Fruit fly (Drosophila melanogaster) S2 (cell line): ENCODE results near the gene PDZ-GEF.

Experiments
- CG8478 ChIP-seq: fragments of >200 bp; optimal IDR thresholded peaks from 2 replicates; lab custom pipeline; 2018
- CTCF ChIP-seq, 2 experiments: fragments of >200 bp; optimal IDR thresholded peaks; 2 replicates each; lab custom pipeline; 2018

Gene PDZ-GEF

DNA sequence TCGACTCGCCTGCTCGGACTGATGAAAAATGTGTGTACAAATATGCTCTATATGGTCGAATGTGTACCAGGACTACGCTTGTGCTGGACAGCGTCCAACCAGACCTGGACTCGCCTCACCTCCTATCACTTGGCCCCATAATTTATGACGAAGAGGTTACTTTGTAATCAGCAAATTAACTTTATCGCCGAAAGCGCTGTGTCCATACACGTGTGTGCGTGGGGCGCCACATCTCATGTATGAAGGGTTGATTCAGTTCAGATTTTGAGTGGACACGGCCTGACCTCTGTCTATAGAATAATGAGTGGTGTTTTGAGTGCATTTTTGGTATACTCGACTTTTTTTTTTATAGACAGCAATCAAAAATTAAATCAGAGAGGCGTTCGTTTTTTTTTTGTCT lies 36.5 kb downstream of the PDZ-GEF start:
- TF ChIP-seq CTCF (optimal IDR thresholded peaks at IDR 0.05; lab: Kevin White, UChicago) = no peak
- TF ChIP-seq CG8478 = no peak

DNA sequence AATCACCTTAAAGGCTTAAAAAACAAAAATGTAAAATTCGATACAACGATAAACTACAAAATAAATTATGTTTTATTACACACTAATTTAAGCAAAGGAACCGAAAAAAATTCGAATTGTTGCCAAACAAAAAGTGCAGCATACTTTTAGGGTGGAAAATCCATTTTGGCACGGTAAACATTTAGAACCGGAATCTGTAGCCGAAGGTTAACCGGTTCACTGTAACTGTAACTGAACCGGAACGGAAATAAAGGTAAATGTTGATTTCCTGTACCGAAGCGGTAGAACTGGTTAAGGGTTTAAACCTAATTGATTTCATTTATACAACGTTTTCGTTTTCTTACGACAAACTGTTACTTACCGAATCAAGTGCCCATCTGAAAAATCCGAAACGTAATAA lies 43.4 kb downstream of the PDZ-GEF start:
- TF ChIP-seq CG8478 (no peak), CTCF (optimal IDR thresholded peaks at IDR 0.05; lab: Kevin White, UChicago) (no peak)

DNA sequence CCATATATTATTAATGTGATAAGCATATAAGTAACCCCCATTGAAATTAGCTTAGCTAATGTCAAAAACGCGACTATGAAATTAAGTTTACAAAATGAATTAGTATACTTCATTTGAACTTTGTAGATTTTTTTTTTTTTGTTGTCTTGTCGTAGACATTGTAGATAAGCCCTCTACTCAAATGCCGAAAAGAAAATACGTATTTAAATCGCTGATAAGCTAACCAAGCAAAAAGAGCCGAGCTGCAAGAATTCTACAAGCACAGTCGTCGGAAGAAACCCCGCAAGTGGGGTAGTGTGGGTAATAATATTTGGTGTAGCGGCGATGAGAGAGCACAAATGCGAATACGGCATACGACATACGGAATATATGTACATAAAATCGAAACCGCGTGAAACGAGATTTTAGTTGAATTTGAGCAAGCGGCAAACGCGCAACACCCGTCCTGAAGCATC lies 43.9 kb downstream of the PDZ-GEF start, which contains the start of gene Nepl4:
TSS of gene Nepl4 (plus strand) at position 405 of the 455 bp plus-strand sequence.
- TF ChIP-seq CTCF (optimal IDR thresholded peaks at IDR 0.05; lab: Kevin White, UChicago) (no peak), CG8478 (no peak)

DNA sequence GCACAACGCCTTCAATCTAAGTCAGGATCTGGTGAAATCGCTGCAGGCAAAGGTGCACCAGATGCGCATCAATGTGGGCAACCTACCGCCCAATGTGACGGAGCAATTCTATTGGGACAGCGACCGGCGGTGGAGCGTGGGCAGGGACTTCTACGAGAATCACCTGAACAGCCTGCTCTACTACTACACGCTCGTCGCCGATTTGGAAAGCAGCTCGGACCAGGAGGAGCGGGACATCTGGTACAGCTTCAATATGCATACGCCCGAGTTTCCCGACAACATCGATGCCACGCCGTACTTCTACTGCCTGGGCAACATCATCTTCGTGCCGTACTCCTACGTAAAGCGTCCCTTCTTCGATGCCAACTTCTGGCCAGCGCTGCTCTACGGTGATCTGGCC lies 45.7 kb downstream of the PDZ-GEF start:
- TF ChIP-seq CTCF (optimal IDR thresholded peaks at IDR 0.05; lab: Kevin White, UChicago) (no peak), CG8478 (no peak)

DNA sequence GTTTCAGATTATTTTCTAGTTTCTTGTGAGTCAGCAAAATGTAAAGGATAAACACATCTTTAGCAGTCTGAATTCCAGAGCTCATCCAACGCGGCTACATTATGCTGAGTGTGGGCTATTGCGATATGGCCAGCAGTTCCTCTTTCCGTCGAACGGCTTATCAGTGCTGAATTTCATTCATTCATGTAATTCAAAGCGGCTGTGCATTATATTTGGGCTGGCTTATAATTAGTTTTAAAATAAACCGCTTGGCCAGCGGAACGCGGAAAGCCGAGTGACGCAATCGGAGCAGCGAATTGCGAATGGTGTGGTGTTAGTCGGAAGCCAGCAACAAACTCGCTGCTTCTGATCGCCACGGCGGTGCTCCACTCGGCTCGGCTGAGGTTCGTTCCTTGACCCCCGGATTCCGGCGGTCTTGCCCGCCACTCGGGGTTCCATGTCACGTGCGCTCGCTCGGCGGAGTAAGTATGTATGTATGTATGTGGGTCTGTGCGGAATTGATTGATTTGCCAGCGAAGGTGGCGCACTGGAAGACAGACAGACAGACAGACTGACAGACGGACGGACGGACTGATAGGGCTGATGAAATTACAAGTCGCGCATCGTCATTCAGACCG lies 47.6 kb downstream of the PDZ-GEF start:
- TF ChIP-seq CG8478 = no peak
- no peak for TF ChIP-seq CTCF (optimal IDR thresholded peaks at IDR 0.05; lab: Kevin White, UChicago)

DNA sequence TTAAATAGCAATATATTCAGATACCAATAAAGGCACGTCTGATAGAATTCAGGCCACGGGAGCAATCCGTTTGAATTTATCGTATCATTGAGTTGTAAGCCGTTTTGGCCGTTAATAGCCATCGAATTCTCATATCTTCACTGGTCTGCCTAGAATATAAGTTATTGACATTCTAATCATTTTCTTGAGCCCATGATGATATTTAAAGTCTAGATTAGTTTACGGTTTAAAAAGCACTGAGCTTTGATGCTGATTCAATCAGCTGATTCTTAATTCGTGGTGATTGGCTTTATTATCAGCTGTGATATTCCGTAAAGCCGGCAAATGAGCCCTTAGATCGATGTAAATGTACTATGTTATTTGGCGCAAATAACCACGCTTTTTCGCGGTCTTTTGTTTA lies 48.5 kb downstream of the PDZ-GEF start, which contains the start of gene slam:
TSS of gene slam (plus strand) at position 301 of the 400 bp plus-strand sequence.
- TF ChIP-seq CG8478 (no peak), CTCF (optimal IDR thresholded peaks at IDR 0.05; lab: Kevin White, UChicago) (no peak)

DNA sequence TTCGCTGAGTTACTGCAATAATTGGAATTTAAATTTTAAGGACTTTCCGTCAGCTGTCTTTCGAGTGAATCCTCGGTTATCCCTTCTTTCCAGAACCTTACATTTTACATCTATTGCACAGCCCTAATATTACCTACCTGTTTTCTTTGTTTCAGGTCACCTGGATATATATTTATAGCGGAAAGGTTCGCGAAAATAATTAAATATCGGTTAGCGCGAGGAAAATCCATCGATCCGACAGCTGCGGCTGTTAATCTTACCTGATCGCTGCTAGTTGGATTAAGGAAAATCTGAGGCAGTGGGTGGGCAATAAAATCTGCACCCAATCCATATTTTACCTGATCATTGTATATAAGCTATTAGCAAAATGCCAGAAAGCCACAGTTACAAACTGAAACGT lies 49.6 kb downstream of the PDZ-GEF start:
- TF ChIP-seq CG8478 = no peak
- no peak for TF ChIP-seq CTCF (optimal IDR thresholded peaks at IDR 0.05; lab: Kevin White, UChicago)

DNA sequence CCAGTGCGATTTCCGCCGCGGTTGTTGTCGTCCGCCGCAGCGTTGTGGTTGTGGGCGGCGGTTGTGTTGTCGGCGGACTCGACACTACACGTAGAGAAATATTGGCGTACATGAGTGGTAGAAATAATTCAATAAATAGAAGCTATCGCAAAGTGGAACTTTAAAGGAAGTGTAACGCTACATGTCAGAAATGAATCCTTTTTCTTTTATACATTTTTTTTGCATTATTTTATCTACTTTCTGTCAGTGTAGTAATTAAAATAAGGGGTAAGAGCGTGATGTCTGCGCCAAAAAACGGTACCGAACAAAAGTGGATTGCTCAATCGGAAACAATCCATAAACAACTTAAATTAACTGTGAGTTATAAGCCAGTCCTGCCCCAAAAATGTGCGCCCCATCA lies 55.6 kb downstream of the PDZ-GEF start:
- TF ChIP-seq CG8478 (no peak), CTCF (optimal IDR thresholded peaks at IDR 0.05; lab: Kevin White, UChicago) (no peak)

DNA sequence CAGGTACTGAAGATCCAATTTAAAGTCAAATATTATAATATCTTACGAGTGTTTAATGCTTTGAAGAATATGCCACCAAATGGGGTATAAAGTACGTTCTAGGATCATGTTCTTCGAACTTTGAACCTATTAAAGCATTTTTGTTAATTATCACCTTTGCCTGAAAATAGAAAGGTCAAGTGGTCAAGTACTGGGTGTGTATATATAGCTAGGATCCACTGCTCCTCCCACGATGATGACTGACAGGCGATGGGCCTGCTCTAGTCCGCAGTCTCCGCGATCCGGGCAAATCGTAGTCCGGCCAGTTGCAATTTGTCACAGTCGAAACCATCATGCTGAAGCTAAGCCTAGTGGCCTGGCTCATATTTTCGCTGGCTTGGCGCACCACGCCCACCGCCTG lies 57.4 kb downstream of the PDZ-GEF start, which contains the start of gene Nepl5:
TSS of gene Nepl5 (plus strand) at position 301 of the 400 bp plus-strand sequence.
- TF ChIP-seq CG8478 = no peak
- TF ChIP-seq CTCF (optimal IDR thresholded peaks at IDR 0.05; lab: Kevin White, UChicago) = no peak
